Fruit fly (Drosophila melanogaster) S2 (cell line): ENCODE data around the gene Yod1.

Experiments used
- CG8478 ChIP-seq: fragments of >200 bp; optimal IDR thresholded peaks from 2 replicates; lab custom pipeline; 2018
- CTCF ChIP-seq, 2 experiments: fragments of >200 bp; optimal IDR thresholded peaks; 2 replicates each; lab custom pipeline; 2018

Yod1 gene

dm6 chr3L:5152354-5152806 lies 18.7 kb downstream of the Yod1 start, which contains the start of the genes Gen and Srp54k:
TSS of gene Gen (minus strand) at chr3L:5152376.
TSS of gene Srp54k (plus strand) at chr3L:5152678.
- no peak for TF ChIP-seq CTCF (optimal IDR thresholded peaks at IDR 0.05; lab: Kevin White, UChicago)
- TF ChIP-seq CG8478 (lab: Kevin White, UChicago): no peak

dm6 chr3L:5154917-5155613 lies 21.4 kb downstream of the Yod1 start:
- TF ChIP-seq CTCF (optimal IDR thresholded peaks at IDR 0.05; lab: Kevin White, UChicago) (no peak), CG8478 (lab: Kevin White, UChicago) (no peak)

dm6 chr3L:5172470-5172869 lies 38.8 kb downstream of the Yod1 start:
- TF ChIP-seq CG8478 (lab: Kevin White, UChicago) (no peak), CTCF (optimal IDR thresholded peaks at IDR 0.05; lab: Kevin White, UChicago) (no peak)

dm6 chr3L:5176071-5176470 lies 42.4 kb downstream of the Yod1 start:
- TF ChIP-seq CG8478 (lab: Kevin White, UChicago): no peak
- no peak for TF ChIP-seq CTCF (optimal IDR thresholded peaks at IDR 0.05; lab: Kevin White, UChicago)

- no peak for TF ChIP-seq CG8478 (lab: Kevin White, UChicago)
These were observed 43.1 kb downstream of the Yod1 start for dm6 chr3L:5176789-5177188.

- TF ChIP-seq CG8478 (lab: Kevin White, UChicago) (no peak), CTCF (optimal IDR thresholded peaks at IDR 0.05; lab: Kevin White, UChicago) (no peak)
These were observed 45.2 kb downstream of the Yod1 start for dm6 chr3L:5178903-5179302.

dm6 chr3L:5180179-5180578 lies 46.5 kb downstream of the Yod1 start:
- TF ChIP-seq CTCF (optimal IDR thresholded peaks at IDR 0.05; lab: Kevin White, UChicago): no peak
- TF ChIP-seq CG8478 (lab: Kevin White, UChicago): no peak

- no peak for TF ChIP-seq CG8478 (lab: Kevin White, UChicago)
These were observed 47.4 kb downstream of the Yod1 start for dm6 chr3L:5180968-5181612.

- TF ChIP-seq CTCF (optimal IDR thresholded peaks at IDR 0.05; lab: Kevin White, UChicago): no peak
- no peak for TF ChIP-seq CG8478 (lab: Kevin White, UChicago)
These were observed 48.8 kb downstream of the Yod1 start for dm6 chr3L:5182255-5182993.

- no peak for TF ChIP-seq CG8478 (lab: Kevin White, UChicago)
- no peak for TF ChIP-seq CTCF (optimal IDR thresholded peaks at IDR 0.05; lab: Kevin White, UChicago)
These were observed 49.4 kb downstream of the Yod1 start for dm6 chr3L:5182994-5183566.

dm6 chr3L:5183662-5184061 lies 50.0 kb downstream of the Yod1 start:
- TF ChIP-seq CG8478 (lab: Kevin White, UChicago) (no peak), CTCF (optimal IDR thresholded peaks at IDR 0.05; lab: Kevin White, UChicago) (no peak)

dm6 chr3L:5184502-5184859 lies 50.8 kb downstream of the Yod1 start:
- TF ChIP-seq CG8478 (lab: Kevin White, UChicago) (no peak), CTCF (optimal IDR thresholded peaks at IDR 0.05; lab: Kevin White, UChicago) (no peak)

dm6 chr3L:5184860-5185639 lies 51.4 kb downstream of the Yod1 start:
- no peak for TF ChIP-seq CTCF (optimal IDR thresholded peaks at IDR 0.05; lab: Kevin White, UChicago)
